Worm (Caenorhabditis elegans) whole organism, L4 larva: Measurements from ENCODE around the gene scl-3.

ENCODE experiments used
- ZK546.5 ChIP-seq, 2 experiments: sonication (generic microtip); optimal IDR thresholded peaks; 2 replicates each; lab custom pipeline; 2017; ENCODE audit warnings: missing biosample characterization in 2 of 2, missing genetic modification characterization in 2 of 2
- cey-2 ChIP-seq: sonication (generic microtip); optimal IDR thresholded peaks from 3 replicates; lab custom pipeline; 2017; ENCODE audit warnings: missing genetic modification characterization, mild to moderate bottlenecking, missing compliant biosample characterization, antibody characterized with exemption, borderline replicate concordance; ENCODE audit not compliant: insufficient read depth
- hif-1 ChIP-seq, 2 experiments: sonication (generic microtip); optimal IDR thresholded peaks; 2 replicates each; lab custom pipeline; 2016 to 2017; ENCODE audit warnings: missing compliant biosample characterization in 2 of 2, missing genetic modification characterization in 2 of 2, missing genetic modification reagents in 2 of 2, missing genotype in 2 of 2, mild to moderate bottlenecking in 1 of 2
- lin-13 ChIP-seq: fragments of 150-350 bp; optimal IDR thresholded peaks from 2 replicates; lab custom pipeline; 2014; ENCODE audit warnings: missing biosample characterization, missing genetic modification reagents, missing genetic modification characterization
- lin-39 ChIP-seq: fragments of 150-350 bp; optimal IDR thresholded peaks from 2 replicates; lab custom pipeline; 2014; ENCODE audit warnings: missing biosample characterization, missing genetic modification reagents, missing genetic modification characterization
- mdl-1 ChIP-seq, 2 experiments: fragments of 150-350 bp in 1 of 2; sonication (generic microtip) in 1 of 2; optimal IDR thresholded peaks; 2 replicates each; lab custom pipeline; 2014 to 2017; ENCODE audit warnings: missing biosample characterization in 2 of 2, missing genetic modification characterization in 2 of 2
- nhr-237 ChIP-seq: sonication (generic microtip); optimal IDR thresholded peaks from 2 replicates; lab custom pipeline; 2017; ENCODE audit warnings: missing biosample characterization, missing genetic modification characterization
- nhr-25 ChIP-seq: sonication (generic microtip); optimal IDR thresholded peaks from 2 replicates; lab custom pipeline; 2017; ENCODE audit warnings: missing genetic modification characterization, mild to moderate bottlenecking, missing compliant biosample characterization, antibody characterized with exemption, moderate library complexity, borderline replicate concordance; ENCODE audit not compliant: insufficient read depth
- nhr-41 ChIP-seq: fragments of 200-800 bp; sonication (Bioruptor generic); IDR thresholded peaks from 2 replicates; pipeline ENCODE4 v1.3.6; 2022; ENCODE audit warnings: missing genetic modification reagents, missing genetic modification characterization, missing compliant biosample characterization
- nhr-6 ChIP-seq: fragments of 150-350 bp; optimal IDR thresholded peaks from 2 replicates; lab custom pipeline; 2014; ENCODE audit warnings: missing biosample characterization, missing genetic modification characterization
- zag-1 ChIP-seq: fragments of 150-350 bp; optimal IDR thresholded peaks from 2 replicates; lab custom pipeline; 2014; ENCODE audit warnings: missing biosample characterization, missing genetic modification characterization
- ztf-7 ChIP-seq: fragments of 150-350 bp; optimal IDR thresholded peaks from 2 replicates; lab custom pipeline; 2014; ENCODE audit warnings: missing biosample characterization, missing genetic modification characterization

DNA sequence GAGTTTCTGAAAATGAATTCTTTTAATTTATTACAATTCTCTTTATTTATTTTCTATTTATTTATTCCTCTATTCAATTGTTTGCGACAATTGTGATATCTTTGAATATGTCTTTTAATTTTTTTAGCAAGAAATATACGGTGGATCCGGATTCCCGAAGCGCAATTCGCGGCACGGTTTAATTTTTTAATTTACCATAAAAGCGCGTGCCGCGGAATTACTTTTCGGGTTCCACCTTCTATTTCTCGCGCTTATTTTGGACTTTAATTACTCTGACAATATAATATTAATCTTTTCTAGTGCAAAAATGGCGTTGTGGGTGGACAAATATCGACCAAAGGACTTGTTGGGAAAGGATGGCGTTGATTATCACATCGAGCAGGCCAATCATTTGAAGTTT lies 36.1 kb downstream of the scl-3 start, which contains the start of gene rfc-3:
- no peak for TF ChIP-seq lin-39 (tag; lab: Kevin White, UChicago)
- no peak for TF ChIP-seq cey-2 (tag; lab: Kevin White, UChicago)
- no peak for TF ChIP-seq mdl-1 (tag; optimal IDR thresholded peaks at IDR 0.05; lab: Kevin White, UChicago)
- no peak for TF ChIP-seq nhr-41 (GFP tag; lab: Robert Waterston, UW)
- TF ChIP-seq ztf-7 = no peak
- no peak for TF ChIP-seq hif-1 (tag; optimal IDR thresholded peaks at IDR 0.05; lab: Kevin White, UChicago)
- TF ChIP-seq lin-13 = no peak
- no peak for TF ChIP-seq ZK546.5 (tag; optimal IDR thresholded peaks at IDR 0.05; lab: Kevin White, UChicago)
- TF ChIP-seq nhr-25 (tag; lab: Kevin White, UChicago) = no peak
- no peak for TF ChIP-seq zag-1 (tag; lab: Kevin White, UChicago)
- TF ChIP-seq nhr-237 (tag; lab: Kevin White, UChicago) = no peak
- TF ChIP-seq nhr-6 (tag; lab: Kevin White, UChicago) = no peak
